Worm (Caenorhabditis elegans): ENCODE measurements around the gene hmgs-1.

DNA sequence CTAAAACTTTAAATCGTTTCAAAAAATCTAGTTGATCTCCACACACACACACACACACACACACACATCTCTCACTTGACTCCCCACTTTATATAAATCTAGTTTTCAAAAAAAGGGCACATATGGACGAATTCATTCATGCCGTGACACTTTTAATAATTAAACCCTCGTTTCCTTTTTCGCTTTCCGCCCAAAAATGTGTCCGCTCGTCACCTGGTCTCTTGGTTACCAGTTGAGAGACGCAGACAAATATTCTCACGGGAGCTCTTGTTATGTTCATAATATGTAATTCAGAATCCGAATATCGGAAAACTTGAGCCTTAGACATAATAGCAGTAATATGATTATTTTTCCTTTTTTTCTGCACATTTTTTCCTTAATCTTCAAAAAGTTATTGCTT lies 32.5 kb downstream of the hmgs-1 start:
- TF ChIP-seq him-1 (tag; optimal IDR thresholded peaks at IDR 0.05), result no peak
- TF ChIP-seq W03F9.2 (tag; optimal IDR thresholded peaks at IDR 0.05), result no peak
- TF ChIP-seq dao-5 (tag; optimal IDR thresholded peaks at IDR 0.05), result no peak
